Worm (Caenorhabditis elegans) whole organism, L1 larva: Measurements from ENCODE around the gene irk-1.

ENCODE experiments used
- aha-1 ChIP-seq: fragments of 150-350 bp; optimal IDR thresholded peaks from 2 replicates; lab custom pipeline; 2014; ENCODE audit warnings: missing biosample characterization, missing genetic modification characterization
- ceh-88 ChIP-seq: fragments of 200-800 bp; sonication (Bioruptor generic); IDR thresholded peaks from 2 replicates; pipeline ENCODE4 v1.3.6; 2022; ENCODE audit warnings: missing genetic modification characterization, missing compliant biosample characterization
- egl-27 ChIP-seq, 2 experiments: fragments of 150-350 bp in 1 of 2; sonication (generic microtip); optimal IDR thresholded peaks; 3 replicates each; lab custom pipeline; 2017 to 2018; ENCODE audit warnings: missing biosample characterization in 2 of 2, missing genetic modification characterization in 2 of 2, missing genetic modification reagents in 2 of 2
- fkh-8 ChIP-seq: sonication (generic microtip); optimal IDR thresholded peaks from 2 replicates; lab custom pipeline; 2016; ENCODE audit warnings: mild to moderate bottlenecking, missing genetic modification characterization, missing compliant biosample characterization
- jun-1 ChIP-seq: fragments of 150-350 bp; optimal IDR thresholded peaks from 2 replicates; lab custom pipeline; 2014; ENCODE audit warnings: missing biosample characterization, missing genetic modification reagents, missing genetic modification characterization
- lin-39 ChIP-seq: fragments of 150-350 bp; optimal IDR thresholded peaks from 2 replicates; lab custom pipeline; 2014; ENCODE audit warnings: missing biosample characterization, missing genetic modification reagents, missing genetic modification characterization
- lir-3 ChIP-seq: sonication (generic microtip); optimal IDR thresholded peaks from 2 replicates; lab custom pipeline; 2016; ENCODE audit warnings: mild to moderate bottlenecking, missing genetic modification characterization, moderate library complexity, missing compliant biosample characterization; ENCODE audit not compliant: poor library complexity
- lsy-2 ChIP-seq, 2 experiments: fragments of 150-350 bp; optimal IDR thresholded peaks; 2 replicates each; lab custom pipeline; 2014; ENCODE audit warnings: missing biosample characterization in 2 of 2, missing genetic modification characterization in 2 of 2
- mep-1 ChIP-seq: fragments of 150-350 bp; optimal IDR thresholded peaks from 2 replicates; lab custom pipeline; 2014; ENCODE audit warnings: missing biosample characterization, missing genetic modification characterization
- ztf-11 ChIP-seq, 2 experiments: sonication (generic microtip); optimal IDR thresholded peaks; 2 replicates each; lab custom pipeline; 2016 to 2017; ENCODE audit warnings: missing genetic modification characterization in 2 of 2, missing biosample characterization in 1 of 2, missing compliant biosample characterization in 1 of 2

DNA sequence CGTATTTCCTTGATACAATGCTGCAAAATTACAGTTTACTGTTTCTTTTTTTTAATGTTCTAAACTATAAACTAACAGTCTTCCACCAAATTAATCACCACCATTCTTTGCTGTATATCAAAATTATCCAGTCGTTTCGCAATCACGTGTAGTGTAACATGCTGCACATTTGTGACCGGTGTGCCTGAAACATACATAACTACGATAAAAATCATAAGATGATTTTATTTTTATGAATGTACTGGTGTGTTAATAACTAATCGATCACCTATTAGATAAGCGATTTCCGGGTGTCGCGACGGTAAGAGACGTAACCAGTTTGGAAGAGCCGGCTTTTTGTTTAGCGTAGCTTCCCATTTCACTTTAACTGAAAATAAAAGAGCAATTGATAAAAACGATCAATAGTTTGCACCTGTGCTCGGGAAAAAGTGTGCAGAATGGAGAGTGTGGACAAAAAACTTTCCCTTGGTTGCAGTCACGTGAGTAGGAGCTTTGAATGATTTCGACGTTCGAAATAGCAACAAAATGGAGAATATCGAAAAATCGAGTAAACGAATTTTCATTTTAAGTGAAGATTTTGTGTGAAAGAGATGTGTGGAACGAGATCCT lies 11.2 kb upstream of the irk-1 start, which contains the start of gene sgca-1:
- TF ChIP-seq fkh-8 (no peak), lin-39 (no peak), egl-27 (tag; optimal IDR thresholded peaks at IDR 0.05; lab: Kevin White, UChicago) (no peak), jun-1 (tag; lab: Kevin White, UChicago) (no peak), ztf-11 (tag; optimal IDR thresholded peaks at IDR 0.05; lab: Kevin White, UChicago) (no peak), lsy-2 (tag; optimal IDR thresholded peaks at IDR 0.05; lab: Kevin White, UChicago) (no peak), lir-3 (tag; lab: Kevin White, UChicago) (no peak), aha-1 (no peak), ceh-88 (GFP tag; lab: Robert Waterston, UW) (no peak), mep-1 (tag; lab: Kevin White, UChicago) (no peak)
